Fruit fly (Drosophila melanogaster): Measurements from ENCODE around the gene CG16974.
A peak's percentile ranks its signal among the peaks of the same experiment; 100 is the strongest.

CG16974 gene

DNA sequence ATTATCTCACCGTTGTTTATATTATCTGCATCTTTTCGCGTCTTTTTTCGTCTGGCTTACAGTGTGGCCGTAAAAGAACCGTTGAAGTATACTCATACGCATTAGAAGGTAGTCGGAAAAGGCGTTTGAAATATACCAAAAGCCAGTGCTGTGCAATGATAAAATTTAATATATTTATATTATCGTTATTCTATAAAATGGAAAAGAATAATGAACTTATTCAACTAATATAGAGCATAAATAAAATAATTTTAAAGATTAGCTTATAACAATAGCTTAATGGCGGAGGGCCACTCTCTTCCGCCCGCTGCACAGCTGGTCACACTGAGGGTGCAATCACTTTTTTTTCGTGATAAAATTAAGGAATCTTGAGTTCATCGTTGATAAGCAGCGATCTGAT is at the start of gene CG16974, which contains the start of gene Edem2:
Gene CG16974 (minus strand): TSS at position 86 of the 400 bp plus-strand sequence.
Gene Edem2 (plus strand): TSS at position 308 of the 400 bp plus-strand sequence.
- TF ChIP-seq net (GFP tag; optimal IDR thresholded peaks at IDR 0.05) (no peak), svp (GFP tag) (no peak), CG1621 (tag; optimal IDR thresholded peaks at IDR 0.05) (no peak), CG11294 (GFP tag; IDR thresholded peaks at IDR 0.05) (0 out of 2 replicates have a peak, but pooled peaks have one; percentile 30), acj6 (GFP tag; optimal IDR thresholded peaks at IDR 0.05) (no peak), CG8632 (GFP tag; optimal IDR thresholded peaks at IDR 0.05) (no peak), Gug (GFP tag; IDR thresholded peaks at IDR 0.05) (0 out of 2 replicates have a peak, but pooled peaks have one; percentile 8), CG31627 (GFP tag; optimal IDR thresholded peaks at IDR 0.05) (no peak), CG11902 (GFP tag; optimal IDR thresholded peaks at IDR 0.05) (peak; percentile 39), ss (GFP tag; optimal IDR thresholded peaks at IDR 0.05) (no peak), CG34406 (GFP tag; optimal IDR thresholded peaks at IDR 0.05) (no peak), CG6163 (GFP tag; IDR thresholded peaks at IDR 0.05) (peak; percentile 49; the same call in 2 of the 3 replicates), lz (GFP tag; optimal IDR thresholded peaks at IDR 0.05) (no peak), CG11762 (GFP tag; optimal IDR thresholded peaks at IDR 0.05; ENCODE audit: insufficient read depth) (no peak), topi (GFP tag; optimal IDR thresholded peaks at IDR 0.05) (no peak), CG10631 (GFP tag; optimal IDR thresholded peaks at IDR 0.05) (no peak), Hr39 (GFP tag; optimal IDR thresholded peaks at IDR 0.05) (no peak), Met (GFP tag; optimal IDR thresholded peaks at IDR 0.05) (no peak), Blimp-1 (GFP tag; optimal IDR thresholded peaks at IDR 0.05) (no peak), Smox (GFP tag; optimal IDR thresholded peaks at IDR 0.05) (no peak), CG6854 (GFP tag; optimal IDR thresholded peaks at IDR 0.05) (peak; percentile 17), vri (GFP tag; optimal IDR thresholded peaks at IDR 0.05) (peak; percentile 69), OdsH (GFP tag; optimal IDR thresholded peaks at IDR 0.05) (no peak), CG32006 (GFP tag; optimal IDR thresholded peaks at IDR 0.05) (no peak), Ets96B (tag; optimal IDR thresholded peaks at IDR 0.05) (no peak), Sox102F (GFP tag; optimal IDR thresholded peaks at IDR 0.05) (no peak), pdm3 (GFP tag; optimal IDR thresholded peaks at IDR 0.05) (no peak), CG8119 (GFP tag; IDR thresholded peaks at IDR 0.05) (peak; percentile 37; the same call in 1 of the 3 replicates), CG3032 (tag; optimal IDR thresholded peaks at IDR 0.05) (peak; percentile 56), CG6792 (GFP tag; optimal IDR thresholded peaks at IDR 0.05) (no peak), CG6808 (GFP tag; optimal IDR thresholded peaks at IDR 0.05) (no peak), CG10669 (GFP tag; optimal IDR thresholded peaks at IDR 0.05) (no peak), Ets21C (GFP tag; optimal IDR thresholded peaks at IDR 0.05) (peak; percentile 56), Eip93F (GFP tag; optimal IDR thresholded peaks at IDR 0.05) (peak; percentile 68), cyc (GFP tag; optimal IDR thresholded peaks at IDR 0.05) (peak; percentile 61), Hr38 (GFP tag; optimal IDR thresholded peaks at IDR 0.05) (no peak), eg (GFP tag; IDR thresholded peaks at IDR 0.05) (peak; percentile 60; the same call in 2 of the 3 replicates), Eip75B (GFP tag; optimal IDR thresholded peaks at IDR 0.05) (no peak), fd59A (GFP tag; optimal IDR thresholded peaks at IDR 0.05) (peak; percentile 3), Sox15 (GFP tag; optimal IDR thresholded peaks at IDR 0.05) (peak; percentile 55), CG8319 (GFP tag; optimal IDR thresholded peaks at IDR 0.05) (no peak), esn (GFP tag; optimal IDR thresholded peaks at IDR 0.05) (peak; percentile 77), CG6276 (GFP tag; optimal IDR thresholded peaks at IDR 0.05) (no peak), spab (GFP tag; optimal IDR thresholded peaks at IDR 0.05) (no peak), Hr4 (GFP tag; optimal IDR thresholded peaks at IDR 0.05) (no peak), dac (GFP tag; optimal IDR thresholded peaks at IDR 0.05) (no peak), Sox14 (GFP tag; optimal IDR thresholded peaks at IDR 0.05) (no peak)

Data from whole organism, prepupa.